Worm (Caenorhabditis elegans) whole organism, midembryonic: ENCODE measurements around the gene agxt-1.

ENCODE experiments used
- T22C8.4 ChIP-seq: fragments of 200-800 bp; sonication (Bioruptor generic); IDR thresholded peaks from 2 replicates; pipeline ENCODE4 v1.3.6; 2022; ENCODE audit warnings: missing genetic modification characterization, missing compliant biosample characterization
- cog-1 ChIP-seq: sonication (generic microtip); optimal IDR thresholded peaks from 2 replicates; lab custom pipeline; 2016; ENCODE audit warnings: missing genetic modification characterization, missing compliant biosample characterization
- flt-1 ChIP-seq: fragments of 200-800 bp; sonication (Bioruptor generic); IDR thresholded peaks from 2 replicates; pipeline ENCODE4 v1.3.6; 2022; ENCODE audit warnings: missing genetic modification characterization, missing compliant biosample characterization
- klf-2 ChIP-seq: fragments of 200-800 bp; sonication (Bioruptor generic); conservative IDR thresholded peaks from 2 replicates; pipeline ENCODE4 v1.3.6; 2022; ENCODE audit warnings: missing genetic modification reagents, missing genetic modification characterization, missing compliant biosample characterization
- med-1 ChIP-seq: sonication (generic microtip); optimal IDR thresholded peaks from 2 replicates; lab custom pipeline; 2017; ENCODE audit warnings: missing genetic modification characterization, mild to moderate bottlenecking, missing compliant biosample characterization, antibody characterized with exemption, missing genetic modification reagents; ENCODE audit not compliant: insufficient read depth
- ref-1 ChIP-seq: fragments of 200-800 bp; sonication (Bioruptor generic); conservative IDR thresholded peaks from 2 replicates; pipeline ENCODE4 v1.3.6; 2022; ENCODE audit warnings: missing genetic modification reagents, missing genetic modification characterization, missing compliant biosample characterization
- tab-1 ChIP-seq: fragments of 200-800 bp; sonication (Bioruptor generic); IDR thresholded peaks from 2 replicates; pipeline ENCODE4 v1.3.6; 2022; ENCODE audit warnings: missing genetic modification characterization, missing compliant biosample characterization
- ztf-23 ChIP-seq: fragments of 200-800 bp; sonication (Bioruptor generic); IDR thresholded peaks from 2 replicates; pipeline ENCODE4 v1.3.6; 2022; ENCODE audit warnings: missing genetic modification reagents, missing genetic modification characterization, missing compliant biosample characterization
- ztf-29 ChIP-seq: fragments of 200-800 bp; sonication (Bioruptor generic); IDR thresholded peaks from 2 replicates; pipeline ENCODE4 v1.3.6; 2022; ENCODE audit warnings: missing genetic modification reagents, missing genetic modification characterization, missing compliant biosample characterization

The agxt-1 gene

ce11 chrII:8866844-8867243 lies 21.4 kb downstream of the agxt-1 start:
- TF ChIP-seq klf-2 (GFP tag; lab: Robert Waterston, UW), result no peak
- TF ChIP-seq flt-1 (GFP tag; lab: Robert Waterston, UW), result no peak
- TF ChIP-seq cog-1 (tag; lab: Kevin White, UChicago), result no peak
- TF ChIP-seq med-1 (GFP tag; lab: Kevin White, UChicago), result no peak
- TF ChIP-seq tab-1 (GFP tag; lab: Robert Waterston, UW), result no peak
- no peak for TF ChIP-seq ref-1 (GFP tag; lab: Robert Waterston, UW)
- no peak for TF ChIP-seq ztf-29 (GFP tag; lab: Robert Waterston, UW)

ce11 chrII:8873842-8874241 lies 28.4 kb downstream of the agxt-1 start, which contains the start of gene T07D4.2:
Gene T07D4.2, minus strand, starts transcription at chrII:8873942.
- TF ChIP-seq ref-1 (GFP tag; lab: Robert Waterston, UW) (no peak), tab-1 (GFP tag; lab: Robert Waterston, UW) (no peak), ztf-29 (GFP tag; lab: Robert Waterston, UW) (no peak), ztf-23 (no peak), cog-1 (tag; lab: Kevin White, UChicago) (no peak), flt-1 (GFP tag; lab: Robert Waterston, UW) (no peak), med-1 (GFP tag; lab: Kevin White, UChicago) (no peak)

- TF ChIP-seq tab-1 (GFP tag; lab: Robert Waterston, UW) (no peak), T22C8.4 (GFP tag; lab: Robert Waterston, UW) (0 out of 2 replicates have a peak, but pooled peaks have one; percentile 5)
Measured at ce11 chrII:8877032-8877985, 31.9 kb downstream of the agxt-1 start.

- TF ChIP-seq med-1 (GFP tag; lab: Kevin White, UChicago), result no peak
Measured at ce11 chrII:8878528-8878927, 33.1 kb downstream of the agxt-1 start.

- no peak for TF ChIP-seq T22C8.4 (GFP tag; lab: Robert Waterston, UW)
- no peak for TF ChIP-seq cog-1 (tag; lab: Kevin White, UChicago)
- TF ChIP-seq flt-1 (GFP tag; lab: Robert Waterston, UW), result no peak
- TF ChIP-seq med-1 (GFP tag; lab: Kevin White, UChicago), result no peak
- TF ChIP-seq ztf-29 (GFP tag; lab: Robert Waterston, UW), result no peak
- no peak for TF ChIP-seq tab-1 (GFP tag; lab: Robert Waterston, UW)
- TF ChIP-seq ref-1 (GFP tag; lab: Robert Waterston, UW), result no peak
- TF ChIP-seq klf-2 (GFP tag; lab: Robert Waterston, UW), result no peak
- no peak for TF ChIP-seq ztf-23
Measured at ce11 chrII:8883559-8883958, 38.2 kb downstream of the agxt-1 start, which contains the start of gene rha-1. Gene rha-1, minus strand, starts transcription at chrII:8883659.

ce11 chrII:8884262-8884949 lies 39.0 kb downstream of the agxt-1 start, which contains the start of the genes T07D4.5 and ddx-19:
Gene T07D4.5, minus strand, starts transcription at chrII:8884332.
Gene ddx-19, plus strand, starts transcription at chrII:8884899.
- TF ChIP-seq ztf-23 (no peak), ztf-29 (GFP tag; lab: Robert Waterston, UW) (no peak), T22C8.4 (GFP tag; lab: Robert Waterston, UW) (no peak), klf-2 (GFP tag; lab: Robert Waterston, UW) (no peak), flt-1 (GFP tag; lab: Robert Waterston, UW) (no peak), cog-1 (tag; lab: Kevin White, UChicago) (no peak), med-1 (GFP tag; lab: Kevin White, UChicago) (no peak), ref-1 (GFP tag; lab: Robert Waterston, UW) (no peak), tab-1 (GFP tag; lab: Robert Waterston, UW) (no peak)

ce11 chrII:8889589-8889988 lies 44.2 kb downstream of the agxt-1 start:
- TF ChIP-seq ztf-23 (no peak), med-1 (GFP tag; lab: Kevin White, UChicago) (no peak), ref-1 (GFP tag; lab: Robert Waterston, UW) (no peak), T22C8.4 (GFP tag; lab: Robert Waterston, UW) (no peak), tab-1 (GFP tag; lab: Robert Waterston, UW) (no peak), flt-1 (GFP tag; lab: Robert Waterston, UW) (no peak), cog-1 (tag; lab: Kevin White, UChicago) (no peak), klf-2 (GFP tag; lab: Robert Waterston, UW) (no peak), ztf-29 (GFP tag; lab: Robert Waterston, UW) (no peak)

- TF ChIP-seq klf-2 (GFP tag; lab: Robert Waterston, UW), result no peak
- TF ChIP-seq ztf-29 (GFP tag; lab: Robert Waterston, UW), result no peak
- no peak for TF ChIP-seq flt-1 (GFP tag; lab: Robert Waterston, UW)
- no peak for TF ChIP-seq tab-1 (GFP tag; lab: Robert Waterston, UW)
- TF ChIP-seq ztf-23, result no peak
- TF ChIP-seq ref-1 (GFP tag; lab: Robert Waterston, UW), result no peak
- no peak for TF ChIP-seq med-1 (GFP tag; lab: Kevin White, UChicago)
- TF ChIP-seq cog-1 (tag; lab: Kevin White, UChicago), result no peak
- no peak for TF ChIP-seq T22C8.4 (GFP tag; lab: Robert Waterston, UW)
Measured at ce11 chrII:8890017-8890416, 44.6 kb downstream of the agxt-1 start.

ce11 chrII:8890530-8890929 lies 45.1 kb downstream of the agxt-1 start:
- no peak for TF ChIP-seq cog-1 (tag; lab: Kevin White, UChicago)
- no peak for TF ChIP-seq ztf-23
- TF ChIP-seq flt-1 (GFP tag; lab: Robert Waterston, UW), result no peak
- TF ChIP-seq med-1 (GFP tag; lab: Kevin White, UChicago), result no peak
- TF ChIP-seq ref-1 (GFP tag; lab: Robert Waterston, UW), result no peak
- TF ChIP-seq ztf-29 (GFP tag; lab: Robert Waterston, UW), result no peak
- no peak for TF ChIP-seq T22C8.4 (GFP tag; lab: Robert Waterston, UW)
- TF ChIP-seq klf-2 (GFP tag; lab: Robert Waterston, UW), result no peak
- no peak for TF ChIP-seq tab-1 (GFP tag; lab: Robert Waterston, UW)
